Worm (Caenorhabditis elegans): ENCODE measurements around the gene ctl-1.
A peak's percentile ranks its signal among the peaks of the same experiment; 100 is the strongest.

The ctl-1 gene

ce11 chrII:14296320-14296719 lies 9.7 kb downstream of the ctl-1 start (continued):
- TF ChIP-seq cebp-1 (GFP tag; IDR thresholded peaks at IDR 0.05) (no peak), cebp-1 (tag; optimal IDR thresholded peaks at IDR 0.05) (peak; percentile 44)

ce11 chrII:14294390-14294789 lies 11.7 kb downstream of the ctl-1 start:
- TF ChIP-seq nhr-179 (tag; optimal IDR thresholded peaks at IDR 0.05) (no peak), ama-1 (optimal IDR thresholded peaks at IDR 0.05) (no peak), ama-1 (GFP tag; optimal IDR thresholded peaks at IDR 0.05) (no peak), nfya-1 (tag; optimal IDR thresholded peaks at IDR 0.05; ENCODE audit: borderline replicate concordance, insufficient read depth) (no peak)

ce11 chrII:14292519-14292918 lies 13.5 kb downstream of the ctl-1 start, which contains the start of gene Y54G11A.4:
Gene Y54G11A.4 (plus strand): TSS chrII:14292819.
- TF ChIP-seq egl-18 (GFP tag; IDR thresholded peaks at IDR 0.05) (no peak), B0336.3 (GFP tag; IDR thresholded peaks at IDR 0.05) (no peak), Y79H2A.3 (GFP tag; conservative IDR thresholded peaks at IDR 0.05) (no peak), ztf-22 (GFP tag; optimal IDR thresholded peaks at IDR 0.05) (no peak)

ce11 chrII:14291854-14292253 lies 14.2 kb downstream of the ctl-1 start:
- peak; percentile 35; the same call in 1 of the 2 replicates for TF ChIP-seq mcd-1 (GFP tag; IDR thresholded peaks at IDR 0.05)

ce11 chrII:14290846-14291245 lies 15.2 kb downstream of the ctl-1 start:
- TF ChIP-seq cebp-1 (GFP tag; IDR thresholded peaks at IDR 0.05) = peak; percentile 85
- TF ChIP-seq cebp-1 (tag; optimal IDR thresholded peaks at IDR 0.05) = peak; percentile 90
- TF ChIP-seq nhr-80 (tag; optimal IDR thresholded peaks at IDR 0.05) = peak; percentile 5
- TF ChIP-seq F57C9.4 (tag; optimal IDR thresholded peaks at IDR 0.05) = no peak

- TF ChIP-seq chd-7 (tag; optimal IDR thresholded peaks at IDR 0.05) = no peak
- no peak for TF ChIP-seq aptf-2 (GFP tag; conservative IDR thresholded peaks at IDR 0.05)
- TF ChIP-seq attf-6 (GFP tag; IDR thresholded peaks at IDR 0.05) = no peak
- TF ChIP-seq pha-4 (tag; optimal IDR thresholded peaks at IDR 0.05) = no peak
- no peak for TF ChIP-seq die-1 (tag; optimal IDR thresholded peaks at IDR 0.05)
- TF ChIP-seq ztf-26 (tag; optimal IDR thresholded peaks at IDR 0.05) = no peak
- TF ChIP-seq mcd-1 (GFP tag; IDR thresholded peaks at IDR 0.05) = no peak
- TF ChIP-seq nhr-27 (tag; optimal IDR thresholded peaks at IDR 0.05) = no peak
Observed at ce11 chrII:14288968-14289367, 17.1 kb downstream of the ctl-1 start, which contains the start of gene srh-42. Gene srh-42 (minus strand): TSS chrII:14289068.

ce11 chrII:14287277-14287676 lies 18.8 kb downstream of the ctl-1 start, which contains the start of gene srh-41:
Gene srh-41 (minus strand): TSS chrII:14287377.
- TF ChIP-seq dpff-1 (tag; optimal IDR thresholded peaks at IDR 0.05) (no peak), F55B11.4 (tag; optimal IDR thresholded peaks at IDR 0.05; ENCODE audit: borderline replicate concordance, insufficient read depth) (no peak), ztf-6 (GFP tag; IDR thresholded peaks at IDR 0.05) (no peak), lin-40 (tag; optimal IDR thresholded peaks at IDR 0.05) (no peak), nfya-2 (GFP tag; IDR thresholded peaks at IDR 0.05) (no peak), dox-1 (GFP tag; IDR thresholded peaks at IDR 0.05) (no peak), mel-28 (tag; optimal IDR thresholded peaks at IDR 0.05; ENCODE audit: borderline replicate concordance) (no peak), unc-62 (GFP tag; optimal IDR thresholded peaks at IDR 0.05) (no peak), cebp-2 (GFP tag; IDR thresholded peaks at IDR 0.05) (no peak), hmg-1.2 (GFP tag; IDR thresholded peaks at IDR 0.05) (no peak), let-607 (tag; optimal IDR thresholded peaks at IDR 0.05) (no peak), ama-1 (optimal IDR thresholded peaks at IDR 0.05) (no peak), ama-1 (GFP tag; optimal IDR thresholded peaks at IDR 0.05) (no peak), him-1 (tag; optimal IDR thresholded peaks at IDR 0.05) (no peak), somi-1 (GFP tag; optimal IDR thresholded peaks at IDR 0.05) (no peak), atf-7 (tag; optimal IDR thresholded peaks at IDR 0.05) (no peak), zfh-2 (GFP tag; conservative IDR thresholded peaks at IDR 0.05) (no peak)
